Worm (Caenorhabditis elegans) whole organism, L4/young adult: ENCODE data around the gene T22B2.2.

Experiments used
- W03F9.2 ChIP-seq: fragments of 150-350 bp; optimal IDR thresholded peaks from 2 replicates; lab custom pipeline; 2014; ENCODE audit warnings: missing biosample characterization, missing genetic modification characterization
- dao-5 ChIP-seq: sonication (generic microtip); optimal IDR thresholded peaks from 2 replicates; lab custom pipeline; 2016; ENCODE audit warnings: missing genotype, missing genetic modification characterization, moderate library complexity, missing compliant biosample characterization
- him-1 ChIP-seq: sonication (generic microtip); optimal IDR thresholded peaks from 2 replicates; lab custom pipeline; 2016; ENCODE audit warnings: missing genotype, missing genetic modification reagents, missing genetic modification characterization, missing compliant biosample characterization

- TF ChIP-seq dao-5 (tag; lab: Kevin White, UChicago) (no peak), him-1 (tag; lab: Kevin White, UChicago) (no peak), W03F9.2 (tag; lab: Kevin White, UChicago) (no peak)
Observed at ce11 chrX:3920101-3920500, at the start of gene T22B2.2.
